Worm (Caenorhabditis elegans): ENCODE measurements around the gene nas-32.

DNA sequence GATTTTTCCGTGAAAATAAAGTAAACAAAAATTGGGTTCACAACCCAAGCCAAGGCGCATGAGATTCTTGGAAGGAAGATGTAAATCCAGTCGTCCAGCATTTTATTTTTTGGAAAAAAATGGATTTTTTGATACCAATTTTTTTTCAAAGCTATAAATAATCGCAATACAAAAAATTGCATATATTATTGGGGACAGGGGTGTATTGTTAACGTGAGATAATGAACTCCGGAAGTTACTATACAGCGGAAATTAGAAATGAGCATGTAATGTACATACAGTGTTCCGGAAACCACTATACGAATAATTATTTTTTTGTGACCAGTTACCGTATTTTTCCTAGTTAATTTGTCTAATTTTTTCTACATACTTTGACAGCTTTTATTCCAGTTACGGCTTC is 14.7 kb downstream of the nas-32 start, which contains the start of gene srj-38:
- no peak for TF ChIP-seq skn-1 (tag; optimal IDR thresholded peaks at IDR 0.05)
- TF ChIP-seq aly-2 (tag; optimal IDR thresholded peaks at IDR 0.05): no peak
- TF ChIP-seq lin-13 (GFP tag; optimal IDR thresholded peaks at IDR 0.05): no peak
- TF ChIP-seq nhr-10 (tag; optimal IDR thresholded peaks at IDR 0.05): no peak
- TF ChIP-seq unc-62 (GFP tag; optimal IDR thresholded peaks at IDR 0.05): no peak
- TF ChIP-seq ama-1 (optimal IDR thresholded peaks at IDR 0.05): no peak
- TF ChIP-seq elt-3 (tag; optimal IDR thresholded peaks at IDR 0.05): no peak
- no peak for TF ChIP-seq egl-27 (tag; optimal IDR thresholded peaks at IDR 0.05)
- TF ChIP-seq nhr-77 (tag; optimal IDR thresholded peaks at IDR 0.05): no peak
- TF ChIP-seq crh-2 (tag; optimal IDR thresholded peaks at IDR 0.05): no peak
- no peak for TF ChIP-seq ztf-4 (tag; optimal IDR thresholded peaks at IDR 0.05)
- TF ChIP-seq mdl-1 (tag; optimal IDR thresholded peaks at IDR 0.05): no peak
- no peak for TF ChIP-seq fos-1 (tag; optimal IDR thresholded peaks at IDR 0.05)
